Fruit fly (Drosophila melanogaster): ENCODE results near the gene atilla.

Gene atilla

DNA sequence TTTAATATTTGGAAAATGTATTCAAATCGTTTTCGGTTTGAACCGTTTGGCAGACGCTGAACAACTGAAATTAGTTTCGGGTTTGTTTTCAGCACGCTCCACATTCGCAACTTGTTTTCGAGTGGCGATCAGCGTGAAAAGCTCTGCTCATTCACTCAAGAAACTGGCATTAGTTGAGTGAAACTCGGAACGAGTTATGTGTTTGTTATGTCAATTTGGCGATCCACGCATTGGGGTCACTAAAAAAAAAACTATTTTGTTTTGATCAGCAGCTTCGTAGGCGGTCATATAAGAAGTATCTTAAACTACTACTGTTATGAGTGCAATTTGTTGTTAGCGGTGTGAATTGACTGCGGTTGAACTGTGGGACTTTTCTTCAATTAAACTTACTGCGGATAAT, at the start of gene atilla:
atilla (minus strand) TSS at position 266 of the 400 bp plus-strand sequence.
- no peak for TF ChIP-seq psq (optimal IDR thresholded peaks at IDR 0.05)
- no peak for TF ChIP-seq h (optimal IDR thresholded peaks at IDR 0.05)
- no peak for TF ChIP-seq ttk (optimal IDR thresholded peaks at IDR 0.05)
- no peak for TF ChIP-seq insv (optimal IDR thresholded peaks at IDR 0.05)
- no peak for TF ChIP-seq Sin3A (optimal IDR thresholded peaks at IDR 0.05)
- TF ChIP-seq Myc (optimal IDR thresholded peaks at IDR 0.05), result no peak

DNA sequence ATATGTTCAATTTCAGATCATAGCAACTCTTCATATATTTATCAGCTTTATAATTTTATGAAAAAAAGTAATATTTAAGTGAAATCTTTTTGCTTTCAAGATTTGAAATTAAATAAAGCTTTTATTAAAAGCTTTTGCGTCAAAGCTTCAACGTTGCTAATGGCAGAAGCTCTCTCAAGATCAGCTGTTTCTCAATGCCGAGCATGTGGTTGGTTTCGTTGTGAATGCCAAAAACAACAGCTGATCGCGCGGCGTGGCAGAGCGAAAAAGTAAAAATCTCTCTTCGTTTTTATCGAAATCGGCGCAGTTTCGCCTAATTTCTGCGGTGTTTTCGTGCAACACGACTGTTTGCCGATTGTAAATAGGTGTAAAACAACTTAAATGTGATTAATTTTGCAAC, 29.9 kb upstream of the atilla start, which contains the start of gene CG31759:
CG31759 (plus strand) TSS at position 161 of the 400 bp plus-strand sequence.
- TF ChIP-seq ttk (optimal IDR thresholded peaks at IDR 0.05), result no peak

DNA sequence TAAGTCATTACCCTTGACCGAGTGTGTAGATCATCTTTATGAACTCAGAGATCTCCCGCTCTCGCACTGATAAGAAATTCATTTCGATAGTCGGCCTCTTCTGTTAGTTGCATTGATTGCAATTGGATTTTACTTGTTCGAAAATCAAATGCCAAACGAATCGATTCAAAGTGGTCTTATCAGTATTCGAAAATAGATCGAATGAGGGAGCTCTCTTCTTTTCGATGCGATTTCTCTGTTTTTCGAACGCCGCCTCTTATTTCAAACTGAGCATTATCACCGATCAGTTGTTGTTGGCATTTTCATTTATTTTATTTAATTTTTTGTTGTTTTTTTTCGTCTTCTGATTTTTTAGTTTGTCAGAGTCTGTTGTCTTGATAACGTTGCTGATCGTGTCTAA, 23.3 kb upstream of the atilla start:
- TF ChIP-seq insv (optimal IDR thresholded peaks at IDR 0.05) (no peak), Myc (optimal IDR thresholded peaks at IDR 0.05) (no peak), ttk (optimal IDR thresholded peaks at IDR 0.05) (no peak), h (optimal IDR thresholded peaks at IDR 0.05) (no peak), psq (optimal IDR thresholded peaks at IDR 0.05) (no peak), Sin3A (optimal IDR thresholded peaks at IDR 0.05) (no peak)

DNA sequence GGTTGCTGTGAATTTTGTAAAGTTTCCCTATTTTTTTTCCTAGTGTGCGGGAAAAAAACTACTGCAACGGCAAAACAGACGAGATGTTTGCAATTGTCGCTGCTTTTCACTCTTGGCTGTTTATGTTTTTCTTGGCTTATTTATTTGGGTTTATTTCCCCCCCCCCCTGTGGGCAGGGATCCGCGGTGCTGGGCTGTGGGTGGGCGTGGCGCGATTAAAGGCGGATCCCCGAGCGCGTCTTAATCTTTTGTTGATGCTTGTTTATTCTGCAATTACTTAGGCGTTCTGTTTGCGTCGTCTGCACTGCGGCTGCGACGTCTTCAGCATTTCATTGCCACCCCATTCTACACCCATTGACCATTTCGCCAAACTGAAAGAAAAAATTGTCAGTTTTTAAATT, 17.2 kb upstream of the atilla start:
- no peak for TF ChIP-seq Myc (optimal IDR thresholded peaks at IDR 0.05)
- TF ChIP-seq insv (optimal IDR thresholded peaks at IDR 0.05), result no peak

DNA sequence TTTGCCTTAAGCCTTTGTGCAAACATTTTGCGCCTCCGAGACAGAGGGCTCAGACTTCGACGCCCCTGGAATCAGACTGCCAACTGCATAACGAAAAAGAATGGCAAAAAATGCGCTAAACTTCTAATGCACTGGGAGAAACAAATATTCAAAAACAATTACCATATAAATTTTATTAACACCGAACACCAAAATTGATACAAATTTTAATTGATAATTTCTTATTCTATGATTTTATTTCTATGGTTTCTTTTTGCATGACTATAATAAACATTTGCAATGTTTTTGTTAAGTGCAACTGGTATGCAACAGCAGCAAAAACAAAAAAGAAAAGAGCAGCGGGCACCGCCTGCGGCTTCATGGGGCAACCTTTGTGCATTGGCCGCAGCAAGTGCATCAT, 15.3 kb upstream of the atilla start:
- TF ChIP-seq Sin3A (optimal IDR thresholded peaks at IDR 0.05) (no peak), h (optimal IDR thresholded peaks at IDR 0.05) (no peak), psq (optimal IDR thresholded peaks at IDR 0.05) (no peak), ttk (optimal IDR thresholded peaks at IDR 0.05) (no peak), insv (optimal IDR thresholded peaks at IDR 0.05) (no peak), Myc (optimal IDR thresholded peaks at IDR 0.05) (no peak)

DNA sequence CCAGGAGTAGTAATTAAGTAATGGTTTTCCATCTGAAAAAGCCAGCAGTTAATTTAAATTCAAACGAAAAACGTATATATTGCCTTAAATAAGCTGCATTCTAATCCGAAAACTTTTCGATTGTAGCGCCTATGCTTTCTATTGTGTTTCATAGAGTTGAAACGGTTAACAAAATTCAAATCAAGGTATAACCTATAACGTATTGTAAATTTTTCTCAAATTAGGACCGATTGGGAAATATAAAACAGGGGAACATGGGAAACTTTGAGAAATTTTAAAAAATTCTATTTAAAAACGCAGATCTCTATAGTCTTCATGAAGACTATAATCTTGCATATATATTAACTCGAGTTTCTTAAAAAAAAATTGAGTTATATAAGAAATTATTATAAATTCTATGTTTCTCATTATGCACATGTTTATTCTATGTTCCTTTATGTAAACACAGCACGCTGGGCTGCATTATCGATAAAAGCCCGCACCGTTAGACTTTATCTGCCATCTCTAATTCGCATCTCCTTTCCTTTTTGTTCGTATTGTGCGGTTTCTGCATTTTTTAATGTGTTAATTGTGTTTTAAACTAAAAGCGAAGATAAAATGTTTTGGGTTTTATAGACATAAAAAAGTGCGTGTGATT, 3.1 kb downstream of the atilla start, which contains the start of gene bru1:
bru1 (plus strand) TSS at position 512 of the 637 bp plus-strand sequence.
- TF ChIP-seq Myc (optimal IDR thresholded peaks at IDR 0.05) (no peak), insv (optimal IDR thresholded peaks at IDR 0.05) (no peak), ttk (optimal IDR thresholded peaks at IDR 0.05) (no peak), Sin3A (optimal IDR thresholded peaks at IDR 0.05) (no peak), psq (optimal IDR thresholded peaks at IDR 0.05) (no peak), h (optimal IDR thresholded peaks at IDR 0.05) (no peak)

dm6 chr2L:12172536-12173234, 5.0 kb downstream of the atilla start, which contains the start of the genes CG6583 and crok:
Gene CG6583 (minus strand): TSS chr2L:12172586.
Gene crok (plus strand): TSS chr2L:12172981.
- no peak for TF ChIP-seq psq (optimal IDR thresholded peaks at IDR 0.05)
- no peak for TF ChIP-seq ttk (optimal IDR thresholded peaks at IDR 0.05)
- TF ChIP-seq Myc (optimal IDR thresholded peaks at IDR 0.05), result no peak
- no peak for TF ChIP-seq Sin3A (optimal IDR thresholded peaks at IDR 0.05)
- TF ChIP-seq h (optimal IDR thresholded peaks at IDR 0.05), result no peak
- TF ChIP-seq insv (optimal IDR thresholded peaks at IDR 0.05), result no peak

dm6 chr2L:12170250-12170649, 7.4 kb downstream of the atilla start, which contains the start of gene CG17217:
Gene CG17217 (plus strand): TSS chr2L:12170550.
- no peak for TF ChIP-seq Myc (optimal IDR thresholded peaks at IDR 0.05)
- TF ChIP-seq ttk (optimal IDR thresholded peaks at IDR 0.05), result no peak

- no peak for TF ChIP-seq Myc (optimal IDR thresholded peaks at IDR 0.05)
- no peak for TF ChIP-seq insv (optimal IDR thresholded peaks at IDR 0.05)
- TF ChIP-seq ttk (optimal IDR thresholded peaks at IDR 0.05), result no peak
- TF ChIP-seq h (optimal IDR thresholded peaks at IDR 0.05), result no peak
- TF ChIP-seq Sin3A (optimal IDR thresholded peaks at IDR 0.05), result no peak
- TF ChIP-seq psq (optimal IDR thresholded peaks at IDR 0.05), result no peak
Observed at dm6 chr2L:12163941-12164340, 13.7 kb downstream of the atilla start, which contains the start of gene ZnT33D. Gene ZnT33D (plus strand): TSS chr2L:12164241.

DNA sequence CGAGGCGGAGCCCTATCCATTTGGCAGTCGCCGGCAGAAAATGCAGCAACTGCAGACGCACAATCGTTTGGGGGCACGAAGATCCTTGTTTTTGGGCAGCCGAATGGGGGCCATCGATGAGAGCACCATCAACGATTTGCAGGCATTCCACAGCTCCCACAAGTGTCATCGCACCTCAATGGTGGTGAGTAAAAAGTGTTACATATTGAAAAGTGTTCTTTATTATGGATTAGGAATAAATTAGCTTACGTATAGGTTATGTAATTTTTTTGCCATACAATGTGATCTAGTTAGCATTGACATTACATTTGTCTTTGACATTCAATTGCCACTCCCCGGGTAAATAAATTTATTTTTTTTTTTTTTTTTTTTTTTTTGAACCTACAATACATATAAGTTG, 16.2 kb downstream of the atilla start, which contains the start of gene CG31861:
CG31861 (plus strand) TSS at position 301 of the 400 bp plus-strand sequence.
- TF ChIP-seq Sin3A (optimal IDR thresholded peaks at IDR 0.05), result no peak
- TF ChIP-seq ttk (optimal IDR thresholded peaks at IDR 0.05), result no peak
- TF ChIP-seq Myc (optimal IDR thresholded peaks at IDR 0.05), result no peak
- no peak for TF ChIP-seq psq (optimal IDR thresholded peaks at IDR 0.05)
- no peak for TF ChIP-seq h (optimal IDR thresholded peaks at IDR 0.05)
- TF ChIP-seq insv (optimal IDR thresholded peaks at IDR 0.05), result no peak

DNA sequence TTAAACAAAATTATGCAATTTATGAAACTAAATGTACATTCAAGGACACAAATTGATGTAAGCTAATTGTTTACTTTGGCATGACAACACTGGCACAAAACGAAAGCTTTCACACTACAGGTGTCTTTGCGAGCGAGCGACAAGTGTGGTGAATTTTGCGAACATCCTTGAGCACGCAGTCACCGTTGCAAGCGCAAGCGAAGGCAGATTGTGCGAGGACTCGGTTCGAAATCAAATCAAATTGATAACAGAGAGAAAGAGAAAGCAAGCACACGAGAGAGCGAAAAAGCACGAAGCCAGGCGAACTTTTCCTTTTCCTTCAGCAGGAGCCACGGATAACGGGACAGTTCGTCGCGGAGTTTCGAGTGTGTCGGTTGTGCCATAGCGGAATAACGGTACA, 35.2 kb downstream of the atilla start, which contains the start of gene CG31760:
CG31760 (plus strand) TSS at position 342 of the 400 bp plus-strand sequence.
- TF ChIP-seq Myc (optimal IDR thresholded peaks at IDR 0.05), result no peak
- TF ChIP-seq psq (optimal IDR thresholded peaks at IDR 0.05), result no peak
- no peak for TF ChIP-seq Sin3A (optimal IDR thresholded peaks at IDR 0.05)
- TF ChIP-seq ttk (optimal IDR thresholded peaks at IDR 0.05), result no peak
- no peak for TF ChIP-seq insv (optimal IDR thresholded peaks at IDR 0.05)
- no peak for TF ChIP-seq h (optimal IDR thresholded peaks at IDR 0.05)

dm6 chr2L:12137708-12138107, 40.0 kb downstream of the atilla start, which contains the start of gene Gr33a:
Gene Gr33a (plus strand): TSS chr2L:12138008.
- TF ChIP-seq h (optimal IDR thresholded peaks at IDR 0.05), result no peak
- no peak for TF ChIP-seq Sin3A (optimal IDR thresholded peaks at IDR 0.05)
- no peak for TF ChIP-seq insv (optimal IDR thresholded peaks at IDR 0.05)
- no peak for TF ChIP-seq ttk (optimal IDR thresholded peaks at IDR 0.05)
- TF ChIP-seq Myc (optimal IDR thresholded peaks at IDR 0.05), result no peak
- TF ChIP-seq psq (optimal IDR thresholded peaks at IDR 0.05), result no peak

dm6 chr2L:12134125-12134378, 43.6 kb downstream of the atilla start:
- TF ChIP-seq h (optimal IDR thresholded peaks at IDR 0.05) (no peak), psq (optimal IDR thresholded peaks at IDR 0.05) (no peak), Sin3A (optimal IDR thresholded peaks at IDR 0.05) (no peak), insv (optimal IDR thresholded peaks at IDR 0.05) (no peak), ttk (optimal IDR thresholded peaks at IDR 0.05) (no peak)

Measured in Kc167 (cell line).